Worm (Caenorhabditis elegans) whole organism, L1 larva: ENCODE data around the gene flap-1.
A peak's percentile ranks its signal among the peaks of the same experiment; 100 is the strongest.

Experiments used
- C04F5.9 ChIP-seq: sonication (generic microtip); optimal IDR thresholded peaks from 2 replicates; lab custom pipeline; 2016; ENCODE audit warnings: missing genetic modification characterization, missing compliant biosample characterization
- C16A3.4 ChIP-seq: fragments of 150-350 bp; optimal IDR thresholded peaks from 2 replicates; lab custom pipeline; 2014; ENCODE audit warnings: missing biosample characterization, missing genetic modification characterization
- aha-1 ChIP-seq: fragments of 150-350 bp; optimal IDR thresholded peaks from 2 replicates; lab custom pipeline; 2014; ENCODE audit warnings: missing biosample characterization, missing genetic modification characterization
- alr-1 ChIP-seq: fragments of 200-800 bp; sonication (Bioruptor generic); optimal IDR thresholded peaks from 2 replicates; lab custom pipeline; 2018; ENCODE audit warnings: borderline replicate concordance, mild to moderate bottlenecking, missing genetic modification characterization, missing compliant biosample characterization
- aly-2 ChIP-seq: fragments of 150-350 bp; optimal IDR thresholded peaks from 2 replicates; lab custom pipeline; 2014; ENCODE audit warnings: missing biosample characterization, missing genetic modification characterization
- ceh-63 ChIP-seq: fragments of 200-800 bp; sonication (Bioruptor generic); optimal IDR thresholded peaks from 2 replicates; lab custom pipeline; 2018; ENCODE audit warnings: mild to moderate bottlenecking, missing genetic modification characterization, missing compliant biosample characterization
- ceh-8 ChIP-seq: fragments of 200-800 bp; sonication (Bioruptor generic); optimal IDR thresholded peaks from 2 replicates; lab custom pipeline; 2018; ENCODE audit warnings: mild to moderate bottlenecking, missing genetic modification characterization, moderate library complexity, missing compliant biosample characterization
- ceh-82 ChIP-seq, 3 experiments: fragments of 150-350 bp in 1 of 3; sonication (generic microtip) in 2 of 3; optimal IDR thresholded peaks; 2 replicates each; lab custom pipeline; 2014 to 2017; ENCODE audit warnings: missing biosample characterization in 3 of 3, missing genetic modification characterization in 3 of 3
- ceh-88 ChIP-seq: fragments of 200-800 bp; sonication (Bioruptor generic); IDR thresholded peaks from 2 replicates; pipeline ENCODE4 v1.3.6; 2022; ENCODE audit warnings: missing genetic modification characterization, missing compliant biosample characterization
- ceh-90 ChIP-seq: sonication (generic microtip); optimal IDR thresholded peaks from 2 replicates; lab custom pipeline; 2016; ENCODE audit warnings: missing genetic modification characterization, missing compliant biosample characterization
- dpl-1 ChIP-seq, 3 experiments: fragments of 150-350 bp in 2 of 3; sonication (generic microtip) in 1 of 3; optimal IDR thresholded peaks; 2 replicates each; lab custom pipeline; 2014 to 2017; ENCODE audit warnings: missing biosample characterization in 3 of 3, missing genetic modification characterization in 3 of 3, missing genetic modification reagents in 3 of 3
- dsc-1 ChIP-seq: sonication (generic microtip); optimal IDR thresholded peaks from 2 replicates; lab custom pipeline; 2016; ENCODE audit warnings: mild to moderate bottlenecking, missing genetic modification characterization, missing compliant biosample characterization
- efl-3 ChIP-seq: fragments of 200-800 bp; sonication (Bioruptor generic); optimal IDR thresholded peaks from 2 replicates; lab custom pipeline; 2018; ENCODE audit warnings: mild to moderate bottlenecking, missing genetic modification characterization, missing compliant biosample characterization
- egl-27 ChIP-seq, 2 experiments: fragments of 150-350 bp in 1 of 2; sonication (generic microtip); optimal IDR thresholded peaks; 3 replicates each; lab custom pipeline; 2017 to 2018; ENCODE audit warnings: missing biosample characterization in 2 of 2, missing genetic modification characterization in 2 of 2, missing genetic modification reagents in 2 of 2
- elt-2 ChIP-seq: sonication (generic microtip); optimal IDR thresholded peaks from 2 replicates; lab custom pipeline; 2016; ENCODE audit warnings: missing genetic modification characterization, mild to moderate bottlenecking, inconsistent platforms, missing compliant biosample characterization, missing genetic modification reagents
- elt-3 ChIP-seq, 6 experiments: fragments of 150-350 bp in 1 of 6; sonication (generic microtip); optimal IDR thresholded peaks; 2 replicates each; lab custom pipeline; 2017 to 2018; ENCODE audit warnings: missing biosample characterization in 6 of 6, missing genetic modification characterization in 6 of 6, inconsistent platforms in 1 of 6
- ets-5 ChIP-seq: fragments of 200-800 bp; sonication (Bioruptor generic); IDR thresholded peaks from 2 replicates; pipeline ENCODE4 v1.3.6; 2022; ENCODE audit warnings: missing genetic modification characterization, missing compliant biosample characterization
- fkh-10 ChIP-seq: sonication (generic microtip); optimal IDR thresholded peaks from 2 replicates; lab custom pipeline; 2017; ENCODE audit warnings: missing biosample characterization, missing genetic modification reagents, missing genetic modification characterization
- fos-1 ChIP-seq: fragments of 150-350 bp; optimal IDR thresholded peaks from 2 replicates; lab custom pipeline; 2014; ENCODE audit warnings: missing biosample characterization, missing genetic modification characterization
- grh-1 ChIP-seq: fragments of 200-800 bp; sonication (Bioruptor generic); IDR thresholded peaks from 2 replicates; pipeline ENCODE4 v1.3.6; 2022; ENCODE audit warnings: missing genetic modification reagents, missing genetic modification characterization, missing compliant biosample characterization
- hpl-2 ChIP-seq: fragments of 150-350 bp; optimal IDR thresholded peaks from 2 replicates; lab custom pipeline; 2014; ENCODE audit warnings: missing biosample characterization, missing genetic modification reagents, missing genetic modification characterization
- irx-1 ChIP-seq: sonication (generic microtip); optimal IDR thresholded peaks from 2 replicates; lab custom pipeline; 2016; ENCODE audit warnings: missing genetic modification characterization, missing compliant biosample characterization
- jun-1 ChIP-seq: fragments of 150-350 bp; optimal IDR thresholded peaks from 2 replicates; lab custom pipeline; 2014; ENCODE audit warnings: missing biosample characterization, missing genetic modification reagents, missing genetic modification characterization
- lin-14 ChIP-seq: fragments of 200-800 bp; sonication (Bioruptor generic); optimal IDR thresholded peaks from 2 replicates; lab custom pipeline; 2018; ENCODE audit warnings: mild to moderate bottlenecking, missing genetic modification characterization, moderate library complexity, missing compliant biosample characterization
- lin-15B ChIP-seq: fragments of 150-350 bp; sonication (generic microtip); optimal IDR thresholded peaks from 3 replicates; lab custom pipeline; 2014; ENCODE audit warnings: missing biosample characterization, missing genetic modification characterization
- lin-39 ChIP-seq: fragments of 150-350 bp; optimal IDR thresholded peaks from 2 replicates; lab custom pipeline; 2014; ENCODE audit warnings: missing biosample characterization, missing genetic modification reagents, missing genetic modification characterization
- lir-3 ChIP-seq: sonication (generic microtip); optimal IDR thresholded peaks from 2 replicates; lab custom pipeline; 2016; ENCODE audit warnings: mild to moderate bottlenecking, missing genetic modification characterization, moderate library complexity, missing compliant biosample characterization; ENCODE audit not compliant: poor library complexity
- lsy-2 ChIP-seq, 2 experiments: fragments of 150-350 bp; optimal IDR thresholded peaks; 2 replicates each; lab custom pipeline; 2014; ENCODE audit warnings: missing biosample characterization in 2 of 2, missing genetic modification characterization in 2 of 2
- mab-9 ChIP-seq: fragments of 200-800 bp; sonication (Bioruptor generic); IDR thresholded peaks from 2 replicates; pipeline ENCODE4 v1.3.6; 2022; ENCODE audit warnings: missing genetic modification reagents, missing genetic modification characterization, missing compliant biosample characterization
- mdl-1 ChIP-seq, 2 experiments: fragments of 150-350 bp; optimal IDR thresholded peaks; 2 replicates each; lab custom pipeline; 2014 to 2017; ENCODE audit warnings: missing biosample characterization in 2 of 2, missing genetic modification characterization in 2 of 2, inconsistent platforms in 1 of 2
- nhr-11 ChIP-seq: fragments of 150-350 bp; optimal IDR thresholded peaks from 2 replicates; lab custom pipeline; 2014; ENCODE audit warnings: missing biosample characterization, missing genetic modification characterization
- nhr-19 ChIP-seq: fragments of 200-800 bp; sonication (Bioruptor generic); conservative IDR thresholded peaks from 2 replicates; pipeline ENCODE4 v1.3.6; 2022; ENCODE audit warnings: missing genetic modification characterization, missing compliant biosample characterization
- nhr-20 ChIP-seq: sonication (generic microtip); optimal IDR thresholded peaks from 2 replicates; lab custom pipeline; 2016; ENCODE audit warnings: mild to moderate bottlenecking, missing genetic modification characterization, missing compliant biosample characterization
- nhr-237 ChIP-seq: fragments of 150-350 bp; optimal IDR thresholded peaks from 2 replicates; lab custom pipeline; 2014; ENCODE audit warnings: missing biosample characterization, missing genetic modification characterization
- nhr-71 ChIP-seq: sonication (generic microtip); optimal IDR thresholded peaks from 2 replicates; lab custom pipeline; 2016; ENCODE audit warnings: mild to moderate bottlenecking, missing genetic modification characterization, moderate library complexity, missing compliant biosample characterization
- nhr-76 ChIP-seq: sonication (generic microtip); optimal IDR thresholded peaks from 2 replicates; lab custom pipeline; 2017; ENCODE audit warnings: missing biosample characterization, missing genetic modification characterization
- nhr-77 ChIP-seq: fragments of 150-350 bp; optimal IDR thresholded peaks from 2 replicates; lab custom pipeline; 2014; ENCODE audit warnings: missing biosample characterization, missing genetic modification characterization
- nhr-85 ChIP-seq: sonication (generic microtip); peaks from one replicate; lab custom pipeline; 2016; ENCODE audit warnings: missing genetic modification characterization, inconsistent platforms, missing compliant biosample characterization
- pag-3 ChIP-seq: sonication (generic microtip); optimal IDR thresholded peaks from 2 replicates; lab custom pipeline; 2017; ENCODE audit warnings: missing genetic modification characterization, mild to moderate bottlenecking, missing compliant biosample characterization, antibody characterized with exemption, borderline replicate concordance; ENCODE audit not compliant: insufficient read depth
- pax-3 ChIP-seq: fragments of 200-800 bp; sonication (Bioruptor generic); optimal IDR thresholded peaks from 2 replicates; lab custom pipeline; 2018; ENCODE audit warnings: mild to moderate bottlenecking, missing genetic modification characterization, moderate library complexity, missing compliant biosample characterization
- pqm-1 ChIP-seq: sonication (generic microtip); optimal IDR thresholded peaks from 3 replicates; lab custom pipeline; 2017; ENCODE audit warnings: missing biosample characterization, missing genetic modification characterization
- skn-1 ChIP-seq: fragments of 150-350 bp; optimal IDR thresholded peaks from 2 replicates; lab custom pipeline; 2014; ENCODE audit warnings: missing biosample characterization, missing genetic modification characterization
- unc-130 ChIP-seq: fragments of 150-350 bp; optimal IDR thresholded peaks from 2 replicates; lab custom pipeline; 2017; ENCODE audit warnings: missing biosample characterization, missing genetic modification characterization, inconsistent platforms
- unc-30 ChIP-seq: sonication (generic microtip); optimal IDR thresholded peaks from 2 replicates; lab custom pipeline; 2017; ENCODE audit warnings: missing biosample characterization, missing genetic modification characterization
- unc-62 ChIP-seq: fragments of 150-350 bp; optimal IDR thresholded peaks from 2 replicates; lab custom pipeline; 2014; ENCODE audit warnings: missing biosample characterization, missing genetic modification reagents, missing genetic modification characterization
- unc-86 ChIP-seq: sonication (generic microtip); optimal IDR thresholded peaks from 2 replicates; lab custom pipeline; 2016; ENCODE audit warnings: missing genetic modification characterization, missing compliant biosample characterization
- zag-1 ChIP-seq: fragments of 150-350 bp; optimal IDR thresholded peaks from 2 replicates; lab custom pipeline; 2014; ENCODE audit warnings: missing biosample characterization, missing genetic modification characterization
- zip-4 ChIP-seq: fragments of 200-800 bp; sonication (Bioruptor generic); optimal IDR thresholded peaks from 2 replicates; lab custom pipeline; 2018; ENCODE audit warnings: mild to moderate bottlenecking, missing genetic modification characterization, moderate library complexity, missing compliant biosample characterization
- ztf-11 ChIP-seq, 2 experiments: sonication (generic microtip); optimal IDR thresholded peaks; 2 replicates each; lab custom pipeline; 2016 to 2017; ENCODE audit warnings: missing genetic modification characterization in 2 of 2, missing biosample characterization in 1 of 2, missing compliant biosample characterization in 1 of 2
- ztf-4 ChIP-seq: fragments of 150-350 bp; optimal IDR thresholded peaks from 2 replicates; lab custom pipeline; 2014; ENCODE audit warnings: missing biosample characterization, missing genetic modification characterization

The flap-1 gene

DNA sequence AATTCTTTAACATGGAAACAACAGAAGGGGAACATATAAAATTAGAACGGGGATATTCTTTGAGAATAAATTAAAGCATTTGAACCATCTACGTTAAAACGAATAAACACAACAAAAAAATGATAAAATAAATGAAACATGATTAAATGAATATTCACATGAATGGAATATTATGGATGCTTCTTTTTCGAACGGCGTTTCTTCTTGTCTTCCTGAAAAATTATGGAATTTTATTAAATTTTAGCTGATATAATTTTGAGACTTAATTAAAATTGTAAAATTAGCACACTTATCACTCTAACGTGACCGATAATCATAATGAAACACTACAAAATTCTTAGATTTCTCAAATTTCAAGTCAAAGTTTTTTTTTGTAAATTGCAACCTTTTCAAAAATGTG is 28.0 kb downstream of the flap-1 start:
- TF ChIP-seq alr-1 (tag; lab: Kevin White, UChicago) (no peak), lin-39 (tag; lab: Kevin White, UChicago) (peak; percentile 26), aly-2 (tag; lab: Kevin White, UChicago) (peak; percentile 51), nhr-76 (tag; lab: Kevin White, UChicago) (no peak)
- TF ChIP-seq, all 84 proteins: peak for 2

ce11 chrIII:6898518-6898917 is 30.1 kb downstream of the flap-1 start:
- TF ChIP-seq fkh-10 (GFP tag; lab: Kevin White, UChicago) = no peak
- TF ChIP-seq nhr-76 (tag; lab: Kevin White, UChicago) = no peak
- TF ChIP-seq lir-3 = peak; percentile 4
- peak; percentile 83 for TF ChIP-seq nhr-20
- TF ChIP-seq dsc-1 (tag; lab: Kevin White, UChicago) = no peak
- no peak for TF ChIP-seq ceh-8 (GFP tag; lab: Kevin White, UChicago)
- TF ChIP-seq lin-39 (tag; lab: Kevin White, UChicago) = peak; percentile 29
- no peak for TF ChIP-seq zip-4 (GFP tag; lab: Kevin White, UChicago)
- TF ChIP-seq ceh-88 (GFP tag; lab: Robert Waterston, UW) = 0 out of 2 replicates have a peak, but pooled peaks have one; percentile 14
- no peak for TF ChIP-seq nhr-237 (tag; lab: Kevin White, UChicago)
- no peak for TF ChIP-seq jun-1 (tag; lab: Kevin White, UChicago)
- peak; percentile 85 for TF ChIP-seq nhr-85 (tag; lab: Kevin White, UChicago)
- no peak for TF ChIP-seq aha-1 (tag; lab: Kevin White, UChicago)
- TF ChIP-seq ztf-11 (tag; optimal IDR thresholded peaks at IDR 0.05; lab: Kevin White, UChicago) = no peak
- no peak for TF ChIP-seq unc-62 (GFP tag; lab: Kevin White, UChicago)
- no peak for TF ChIP-seq egl-27 (tag; optimal IDR thresholded peaks at IDR 0.05; lab: Kevin White, UChicago)
- TF ChIP-seq unc-130 (tag; lab: Kevin White, UChicago) = peak; percentile 56
- no peak for TF ChIP-seq efl-3 (GFP tag; lab: Kevin White, UChicago)
- TF ChIP-seq C04F5.9 (tag; lab: Kevin White, UChicago) = no peak
- no peak for TF ChIP-seq pag-3
- peak; percentile 40 for TF ChIP-seq ztf-4 (tag; lab: Kevin White, UChicago)
- no peak for TF ChIP-seq C16A3.4 (tag; lab: Kevin White, UChicago)
- TF ChIP-seq mab-9 = no peak
- TF ChIP-seq ceh-63 (GFP tag; lab: Kevin White, UChicago) = no peak
- TF ChIP-seq nhr-19 (GFP tag; lab: Robert Waterston, UW) = peak; percentile 79
- TF ChIP-seq fos-1 (tag; lab: Kevin White, UChicago) = peak; percentile 5
- no peak for TF ChIP-seq lin-15B
- no peak for TF ChIP-seq irx-1
- TF ChIP-seq lin-14 (GFP tag; lab: Kevin White, UChicago) = peak; percentile 82
- peak; percentile 11 for TF ChIP-seq elt-2 (tag; lab: Kevin White, UChicago)
- peak in 2 of 6 experiments; percentile 41 to 83 for TF ChIP-seq elt-3 (tag; optimal IDR thresholded peaks at IDR 0.05; lab: Kevin White, UChicago)
- TF ChIP-seq skn-1 (tag; lab: Kevin White, UChicago) = no peak
- TF ChIP-seq ceh-82 (tag; optimal IDR thresholded peaks at IDR 0.05; lab: Kevin White, UChicago) = no peak
- no peak for TF ChIP-seq pax-3 (tag; lab: Kevin White, UChicago)
- no peak for TF ChIP-seq ceh-90
- TF ChIP-seq unc-30 (tag; lab: Kevin White, UChicago) = no peak
- peak in 1 of 2 experiments; percentile 23 for TF ChIP-seq mdl-1 (tag; optimal IDR thresholded peaks at IDR 0.05; lab: Kevin White, UChicago)
- peak; percentile 54 to 70 for TF ChIP-seq lsy-2 (tag; optimal IDR thresholded peaks at IDR 0.05; lab: Kevin White, UChicago)
- peak; percentile 35 for TF ChIP-seq nhr-11
- peak; percentile 91 for TF ChIP-seq nhr-71 (tag; lab: Kevin White, UChicago)
- no peak for TF ChIP-seq ets-5 (GFP tag; lab: Robert Waterston, UW)
- TF ChIP-seq unc-86 (tag; lab: Kevin White, UChicago) = no peak
- no peak for TF ChIP-seq nhr-77 (tag; lab: Kevin White, UChicago)
- TF ChIP-seq hpl-2 (GFP tag; lab: Kevin White, UChicago) = no peak
- TF ChIP-seq aly-2 (tag; lab: Kevin White, UChicago) = no peak
- TF ChIP-seq pqm-1 = no peak
- peak in 2 of 3 experiments; percentile 10 to 31 for TF ChIP-seq dpl-1 (GFP tag; optimal IDR thresholded peaks at IDR 0.05; lab: Kevin White, UChicago)
- TF ChIP-seq zag-1 (tag; lab: Kevin White, UChicago) = no peak
- peak; percentile 50 for TF ChIP-seq grh-1 (GFP tag; lab: Robert Waterston, UW)
